Fruit fly (Drosophila melanogaster) whole organism, embryonic: ENCODE data around the gene Sema5c.

Source experiments
- Awh ChIP-seq: fragments of 200-800 bp; sonication (Bioruptor generic); IDR thresholded peaks from 2 replicates; pipeline ENCODE4, ENCODE4 v1.3.6; 2022; ENCODE audit warnings: missing biosample characterization, missing genetic modification characterization
- CG10979 ChIP-seq: fragments of 200-800 bp; sonication (Bioruptor generic); optimal IDR thresholded peaks from 2 replicates; lab custom pipeline; 2018; ENCODE audit warnings: missing biosample characterization, mild to moderate bottlenecking, missing genetic modification characterization, moderate library complexity
- CG11504 ChIP-seq: fragments of 200-800 bp; sonication (Bioruptor generic); optimal IDR thresholded peaks from 3 replicates; lab custom pipeline; 2019; ENCODE audit warnings: missing biosample characterization, mild to moderate bottlenecking, missing genetic modification characterization, moderate library complexity
- CG14667 ChIP-seq: fragments of 200-800 bp; sonication (Bioruptor generic); IDR thresholded peaks from 2 replicates; pipeline ENCODE4 v1.3.6; 2022; ENCODE audit warnings: missing biosample characterization, missing genetic modification characterization
- CG15011 ChIP-seq: fragments of 200-800 bp; sonication (Bioruptor generic); optimal IDR thresholded peaks from 3 replicates; lab custom pipeline; 2018; ENCODE audit warnings: missing biosample characterization, mild to moderate bottlenecking, missing genetic modification characterization
- CG15601 ChIP-seq: fragments of 200-800 bp; sonication (Bioruptor generic); optimal IDR thresholded peaks from 3 replicates; lab custom pipeline; 2019; ENCODE audit warnings: missing biosample characterization, mild to moderate bottlenecking, missing genetic modification characterization, moderate library complexity
- CG16813 ChIP-seq: fragments of 200-800 bp; sonication (Bioruptor generic); IDR thresholded peaks from 3 replicates; pipeline ENCODE4 v1.3.6; 2022; ENCODE audit warnings: missing biosample characterization, missing genetic modification characterization; ENCODE audit not compliant: partially characterized antibody
- CG17328 ChIP-seq: fragments of 200-800 bp; sonication (Bioruptor generic); IDR thresholded peaks from 2 replicates; pipeline ENCODE4 v1.3.6; 2022; ENCODE audit warnings: missing biosample characterization, missing genetic modification characterization
- CG30020 ChIP-seq: fragments of 200-800 bp; optimal IDR thresholded peaks from 2 replicates; lab custom pipeline; 2019; ENCODE audit warnings: missing biosample characterization, mild to moderate bottlenecking, missing genetic modification characterization, moderate library complexity
- CG3281 ChIP-seq: fragments of 200-800 bp; sonication (Bioruptor generic); optimal IDR thresholded peaks from 3 replicates; lab custom pipeline; 2017; ENCODE audit warnings: missing biosample characterization, mild to moderate bottlenecking, missing genetic modification characterization
- CG33557 ChIP-seq: fragments of 200-800 bp; sonication (Bioruptor generic); optimal IDR thresholded peaks from 2 replicates; lab custom pipeline; 2019; ENCODE audit warnings: missing biosample characterization, mild to moderate bottlenecking, missing genetic modification characterization, moderate library complexity
- CG3407 ChIP-seq: fragments of 200-800 bp; sonication (Bioruptor generic); optimal IDR thresholded peaks from 2 replicates; lab custom pipeline; 2018; ENCODE audit warnings: missing biosample characterization, mild to moderate bottlenecking, missing genetic modification characterization
- CG34224 ChIP-seq: fragments of 200-800 bp; sonication (Bioruptor generic); IDR thresholded peaks from 3 replicates; pipeline ENCODE4 v1.3.6; 2022; ENCODE audit warnings: missing biosample characterization, missing genetic modification characterization; ENCODE audit not compliant: partially characterized antibody
- CG43689 ChIP-seq: fragments of 200-800 bp; sonication (Bioruptor generic); IDR thresholded peaks from 2 replicates; pipeline ENCODE4 v1.3.6; 2022; ENCODE audit warnings: missing biosample characterization, missing genetic modification characterization
- CG4707 ChIP-seq: fragments of 200-800 bp; sonication (Bioruptor generic); optimal IDR thresholded peaks from 2 replicates; lab custom pipeline; 2018; ENCODE audit warnings: missing biosample characterization, mild to moderate bottlenecking, missing genetic modification characterization, moderate library complexity
- CG4820 ChIP-seq: fragments of 200-800 bp; sonication (Bioruptor generic); optimal IDR thresholded peaks from 3 replicates; lab custom pipeline; 2016; ENCODE audit warnings: missing biosample characterization, missing genetic modification characterization
- CG5245 ChIP-seq: fragments of 200-800 bp; sonication (Bioruptor generic); optimal IDR thresholded peaks from 3 replicates; lab custom pipeline; 2016; ENCODE audit warnings: missing biosample characterization, missing genetic modification characterization
- CG7786 ChIP-seq: fragments of 200-800 bp; sonication (Bioruptor generic); optimal IDR thresholded peaks from 2 replicates; lab custom pipeline; 2016; ENCODE audit warnings: missing biosample characterization, missing genetic modification characterization
- CG7928 ChIP-seq: fragments of 200-800 bp; sonication (Bioruptor generic); optimal IDR thresholded peaks from 2 replicates; lab custom pipeline; 2017; ENCODE audit warnings: missing biosample characterization, mild to moderate bottlenecking, missing genetic modification characterization
- Chrac-16 ChIP-seq: fragments of 200-800 bp; sonication (Bioruptor generic); optimal IDR thresholded peaks from 3 replicates; lab custom pipeline; 2016; ENCODE audit warnings: missing biosample characterization, missing genetic modification characterization
- Doc2 ChIP-seq: fragments of 200-800 bp; sonication (Bioruptor generic); IDR thresholded peaks from 2 replicates; pipeline ENCODE4 v1.3.6; 2022; ENCODE audit warnings: missing biosample characterization, missing genetic modification characterization
- Doc3 ChIP-seq: fragments of 200-800 bp; sonication (Bioruptor generic); IDR thresholded peaks from 3 replicates; pipeline ENCODE4 v1.3.6; 2022; ENCODE audit warnings: missing biosample characterization, missing genetic modification characterization; ENCODE audit not compliant: partially characterized antibody
- ERR ChIP-seq: fragments of 200-800 bp; sonication (Bioruptor generic); optimal IDR thresholded peaks from 2 replicates; lab custom pipeline; 2016; ENCODE audit warnings: missing biosample characterization, missing genetic modification characterization
- Gug ChIP-seq: fragments of 200-800 bp; sonication (Bioruptor generic); IDR thresholded peaks from 4 replicates; pipeline ENCODE4 v1.3.6; 2022; ENCODE audit warnings: missing biosample characterization, missing genetic modification characterization
- Hmr ChIP-seq: fragments of 200-800 bp; sonication (Bioruptor generic); optimal IDR thresholded peaks from 3 replicates; lab custom pipeline; 2017; ENCODE audit warnings: mild to moderate bottlenecking, missing biosample characterization, missing genetic modification reagents, missing genetic modification characterization
- Lhr ChIP-seq: fragments of 200-800 bp; sonication (Bioruptor generic); optimal IDR thresholded peaks from 3 replicates; lab custom pipeline; 2017; ENCODE audit warnings: mild to moderate bottlenecking, missing biosample characterization, missing genetic modification reagents, missing genetic modification characterization
- Lim3 ChIP-seq: fragments of 200-800 bp; sonication (Bioruptor generic); IDR thresholded peaks from 2 replicates; pipeline ENCODE4 v1.3.6; 2022; ENCODE audit warnings: missing biosample characterization, missing genetic modification characterization
- Lpt ChIP-seq: fragments of >200 bp; optimal IDR thresholded peaks from 2 replicates; lab custom pipeline; 2018; ENCODE audit warnings: missing biosample characterization, missing genetic modification characterization
- NC2β ChIP-seq: fragments of 200-800 bp; sonication (Bioruptor generic); optimal IDR thresholded peaks from 2 replicates; lab custom pipeline; 2016; ENCODE audit warnings: missing biosample characterization, missing genetic modification characterization
- Oli ChIP-seq: fragments of 200-800 bp; sonication (Bioruptor generic); optimal IDR thresholded peaks from 2 replicates; lab custom pipeline; 2018; ENCODE audit warnings: missing biosample characterization, mild to moderate bottlenecking, missing genetic modification characterization, moderate library complexity
- Taf1 ChIP-seq: fragments of 200-800 bp; sonication (Bioruptor generic); IDR thresholded peaks from 2 replicates; pipeline ENCODE4 v1.3.6; 2022; ENCODE audit warnings: missing biosample characterization, missing genetic modification characterization
- Vsx1 ChIP-seq: fragments of 200-800 bp; sonication (Bioruptor generic); optimal IDR thresholded peaks from 2 replicates; lab custom pipeline; 2017; ENCODE audit warnings: missing biosample characterization, mild to moderate bottlenecking, missing genetic modification characterization, missing genetic modification reagents
- Xbp1 ChIP-seq: fragments of 200-800 bp; sonication (Bioruptor generic); optimal IDR thresholded peaks from 3 replicates; lab custom pipeline; 2016; ENCODE audit warnings: missing biosample characterization, mild to moderate bottlenecking, missing genetic modification characterization
- al ChIP-seq: fragments of 200-800 bp; sonication (Bioruptor generic); IDR thresholded peaks from 2 replicates; pipeline ENCODE4 v1.3.6; 2022; ENCODE audit warnings: missing biosample characterization, missing genetic modification characterization
- az2 ChIP-seq: fragments of 200-800 bp; sonication (Bioruptor generic); optimal IDR thresholded peaks from 3 replicates; lab custom pipeline; 2016; ENCODE audit warnings: missing biosample characterization, missing genetic modification characterization
- cas ChIP-seq: fragments of 200-800 bp; sonication (Bioruptor generic); IDR thresholded peaks from 2 replicates; pipeline ENCODE4 v1.3.6; 2022; ENCODE audit warnings: missing biosample characterization, missing genetic modification characterization
- chm ChIP-seq: fragments of 200-800 bp; sonication (Bioruptor generic); IDR thresholded peaks from 2 replicates; pipeline ENCODE4 v1.3.6; 2022; ENCODE audit warnings: missing biosample characterization, missing genetic modification characterization
- disco-r ChIP-seq: fragments of 200-800 bp; sonication (Bioruptor generic); optimal IDR thresholded peaks from 2 replicates; lab custom pipeline; 2016; ENCODE audit warnings: missing biosample characterization, missing genetic modification characterization
- hbn ChIP-seq: fragments of 200-800 bp; sonication (Bioruptor generic); IDR thresholded peaks from 2 replicates; pipeline ENCODE4 v1.3.6; 2022; ENCODE audit warnings: missing biosample characterization, missing genetic modification characterization; ENCODE audit not compliant: partially characterized antibody
- klu ChIP-seq: fragments of 200-800 bp; sonication (Bioruptor generic); IDR thresholded peaks from 2 replicates; pipeline ENCODE4 v1.3.6; 2022; ENCODE audit warnings: missing biosample characterization, missing genetic modification characterization
- knrl ChIP-seq: fragments of 200-800 bp; sonication (Bioruptor generic); IDR thresholded peaks from 3 replicates; pipeline ENCODE4 v1.3.6; 2022; ENCODE audit warnings: missing biosample characterization, missing genetic modification characterization; ENCODE audit not compliant: partially characterized antibody
- odd ChIP-seq: fragments of 200-800 bp; sonication (Bioruptor generic); optimal IDR thresholded peaks from 2 replicates; lab custom pipeline; 2017; ENCODE audit warnings: missing biosample characterization, mild to moderate bottlenecking, missing genetic modification characterization
- peb ChIP-seq: fragments of 200-800 bp; sonication (Bioruptor generic); IDR thresholded peaks from 2 replicates; pipeline ENCODE4 v1.3.6; 2022; ENCODE audit warnings: missing biosample characterization, missing genetic modification characterization
- psq ChIP-seq: fragments of 200-800 bp; sonication (Bioruptor generic); optimal IDR thresholded peaks from 2 replicates; lab custom pipeline; 2017; ENCODE audit warnings: missing biosample characterization, missing genetic modification characterization
- schlank ChIP-seq: fragments of 200-800 bp; sonication (Bioruptor generic); optimal IDR thresholded peaks from 2 replicates; lab custom pipeline; 2018; ENCODE audit warnings: missing biosample characterization, mild to moderate bottlenecking, missing genetic modification characterization
- stwl ChIP-seq: fragments of 200-800 bp; sonication (Bioruptor generic); optimal IDR thresholded peaks from 3 replicates; lab custom pipeline; 2018; ENCODE audit warnings: missing biosample characterization, mild to moderate bottlenecking, missing genetic modification characterization, moderate library complexity
- tgo ChIP-seq: fragments of 200-800 bp; sonication (Bioruptor generic); IDR thresholded peaks from 3 replicates; pipeline ENCODE4 v1.3.6; 2022; ENCODE audit warnings: missing biosample characterization, missing genetic modification characterization
- tx ChIP-seq: fragments of 200-800 bp; sonication (Bioruptor generic); optimal IDR thresholded peaks from 2 replicates; lab custom pipeline; 2016; ENCODE audit warnings: missing biosample characterization, missing genetic modification characterization
- vfl ChIP-seq: fragments of 200-800 bp; sonication (Bioruptor generic); optimal IDR thresholded peaks from 2 replicates; lab custom pipeline; 2016; ENCODE audit warnings: missing biosample characterization, missing genetic modification characterization

Sema5c gene

DNA sequence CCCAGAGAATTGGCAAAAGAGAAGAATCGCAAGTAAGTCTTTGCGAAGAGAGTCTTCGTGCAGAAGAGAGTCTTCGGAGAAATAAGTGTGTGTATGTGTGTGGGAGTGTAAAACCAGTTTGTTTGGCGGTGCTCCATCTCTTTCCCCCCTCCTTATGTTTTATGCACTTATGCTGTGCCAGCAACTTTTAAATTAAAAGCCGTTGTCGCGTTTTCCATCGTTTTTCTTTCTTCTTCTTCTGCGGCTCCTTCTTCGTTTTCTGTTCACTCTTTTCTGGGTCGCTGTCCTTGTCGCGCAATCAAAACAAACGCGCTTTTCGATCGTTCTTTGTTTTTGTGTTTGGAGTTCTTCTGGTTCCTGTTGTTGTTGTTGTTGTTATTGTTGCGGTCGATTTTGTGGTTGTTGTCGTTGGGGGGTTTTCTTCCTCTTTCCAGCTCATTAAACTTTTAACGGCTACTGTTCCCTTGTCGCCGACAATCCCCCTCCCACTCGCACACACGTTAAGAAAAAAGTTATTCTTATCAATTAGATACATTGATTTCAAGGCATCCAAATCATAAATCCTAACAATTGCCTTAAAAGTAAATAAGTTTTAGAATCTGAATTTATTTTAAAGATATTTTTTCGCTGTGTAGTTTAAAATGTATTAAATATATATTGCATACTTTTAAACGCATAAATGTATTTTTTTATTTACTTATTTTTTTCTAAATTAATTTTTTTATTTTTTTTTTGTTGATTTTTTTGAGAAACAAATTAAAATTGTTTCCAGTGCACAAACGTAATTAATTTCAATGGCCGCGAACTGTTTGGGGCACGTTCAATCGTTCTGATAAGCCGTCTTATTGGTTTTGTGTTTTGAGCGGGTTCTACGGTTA lies 29.7 kb upstream of the Sema5c start:
- TF ChIP-seq vfl (no peak), CG7786 (GFP tag; lab: Kevin White, UChicago) (no peak), Lim3 (GFP tag; lab: Robert Waterston, UW) (no peak), Lhr (GFP tag; lab: Kevin White, UChicago) (peak; percentile 11), CG34224 (GFP tag; lab: Robert Waterston, UW) (no peak), peb (GFP tag; lab: Robert Waterston, UW) (peak; percentile 34; the same call in 1 of the 2 replicates), CG17328 (peak; percentile 73), psq (GFP tag; lab: Kevin White, UChicago) (peak; percentile 46), cas (0 out of 2 replicates have a peak, but pooled peaks have one; percentile 24), Hmr (no peak), chm (GFP tag; lab: Robert Waterston, UW) (no peak), CG15601 (tag; lab: Kevin White, UChicago) (peak; percentile 95), CG4820 (GFP tag; lab: Kevin White, UChicago) (peak; percentile 60), tx (GFP tag; lab: Kevin White, UChicago) (no peak), CG3407 (GFP tag; lab: Kevin White, UChicago) (peak; percentile 57), klu (GFP tag; lab: Robert Waterston, UW) (peak; percentile 69; the same call in 1 of the 2 replicates), disco-r (GFP tag; lab: Kevin White, UChicago) (no peak), CG15011 (GFP tag; lab: Kevin White, UChicago) (no peak), Chrac-16 (GFP tag; lab: Kevin White, UChicago) (peak; percentile 78), Gug (GFP tag; lab: Robert Waterston, UW) (0 out of 4 replicates have a peak, but pooled peaks have one; percentile 30), Oli (tag; lab: Kevin White, UChicago) (peak; percentile 87), CG43689 (GFP tag; lab: Robert Waterston, UW) (no peak), CG7928 (no peak), hbn (GFP tag; lab: Robert Waterston, UW) (no peak), stwl (tag; lab: Kevin White, UChicago) (peak; percentile 6), CG4707 (peak; percentile 24), az2 (GFP tag; lab: Kevin White, UChicago) (peak; percentile 64), Vsx1 (peak; percentile 69), Taf1 (no peak), CG11504 (tag; lab: Kevin White, UChicago) (peak; percentile 93), knrl (GFP tag; lab: Robert Waterston, UW) (no peak), odd (GFP tag; lab: Kevin White, UChicago) (peak; percentile 81), CG33557 (GFP tag; lab: Kevin White, UChicago) (peak; percentile 96), schlank (tag; lab: Kevin White, UChicago) (no peak), Awh (GFP tag; lab: Robert Waterston, UW) (0 out of 2 replicates have a peak, but pooled peaks have one; percentile 38), Lpt (GFP tag; lab: Kevin White, UChicago) (no peak), tgo (peak; percentile 79), CG5245 (GFP tag; lab: Kevin White, UChicago) (peak; percentile 54), CG3281 (GFP tag; lab: Kevin White, UChicago) (peak; percentile 64), CG16813 (GFP tag; lab: Robert Waterston, UW) (no peak), CG30020 (tag; lab: Kevin White, UChicago) (peak; percentile 77), Xbp1 (peak; percentile 76), CG14667 (GFP tag; lab: Robert Waterston, UW) (peak; percentile 58; the same call in 1 of the 2 replicates), ERR (GFP tag; lab: Kevin White, UChicago) (no peak), al (GFP tag; lab: Robert Waterston, UW) (peak; percentile 52), Doc3 (no peak), Doc2 (no peak), CG10979 (peak; percentile 95), NC2β (GFP tag; lab: Kevin White, UChicago) (no peak)
